Fruit fly (Drosophila melanogaster) whole organism, embryonic: ENCODE measurements around the gene Act87E.
A peak's percentile ranks its signal among the peaks of the same experiment; 100 is the strongest.

Experiments
- CG10979 ChIP-seq: fragments of 200-800 bp; sonication (Bioruptor generic); optimal IDR thresholded peaks from 2 replicates; lab custom pipeline; 2018; ENCODE audit warnings: missing biosample characterization, mild to moderate bottlenecking, missing genetic modification characterization, moderate library complexity
- CG1233 ChIP-seq: fragments of 200-800 bp; sonication (Bioruptor generic); optimal IDR thresholded peaks from 4 replicates; lab custom pipeline; 2018; ENCODE audit warnings: missing biosample characterization, mild to moderate bottlenecking, missing genetic modification characterization
- CG13287 ChIP-seq: fragments of 200-800 bp; sonication (Bioruptor generic); IDR thresholded peaks from 2 replicates; pipeline ENCODE4 v1.3.6; 2022; ENCODE audit warnings: missing biosample characterization, missing genetic modification characterization; ENCODE audit not compliant: partially characterized antibody
- CG13424 ChIP-seq: fragments of 200-800 bp; sonication (Bioruptor generic); optimal IDR thresholded peaks from 2 replicates; lab custom pipeline; 2019; ENCODE audit warnings: missing biosample characterization, mild to moderate bottlenecking, missing genetic modification characterization, moderate library complexity
- CG16813 ChIP-seq: fragments of 200-800 bp; sonication (Bioruptor generic); IDR thresholded peaks from 3 replicates; pipeline ENCODE4 v1.3.6; 2022; ENCODE audit warnings: missing biosample characterization, missing genetic modification characterization; ENCODE audit not compliant: partially characterized antibody
- CG17186 ChIP-seq: fragments of 200-800 bp; sonication (Bioruptor generic); optimal IDR thresholded peaks from 3 replicates; lab custom pipeline; 2017; ENCODE audit warnings: missing biosample characterization, missing genetic modification reagents, missing genetic modification characterization
- CG18619 ChIP-seq: fragments of 200-800 bp; sonication (Bioruptor generic); optimal IDR thresholded peaks from 3 replicates; lab custom pipeline; 2017; ENCODE audit warnings: missing biosample characterization, mild to moderate bottlenecking, missing genetic modification characterization
- CG18764 ChIP-seq: fragments of 200-800 bp; sonication (Bioruptor generic); optimal IDR thresholded peaks from 3 replicates; lab custom pipeline; 2016; ENCODE audit warnings: missing biosample characterization, missing genetic modification characterization
- CG2129 ChIP-seq: fragments of 200-800 bp; sonication (Bioruptor generic); IDR thresholded peaks from 2 replicates; pipeline ENCODE4 v1.3.6; 2022; ENCODE audit warnings: missing biosample characterization, missing genetic modification characterization; ENCODE audit not compliant: partially characterized antibody
- CG2712 ChIP-seq: fragments of 200-800 bp; optimal IDR thresholded peaks from 3 replicates; lab custom pipeline; 2019; ENCODE audit warnings: missing biosample characterization, mild to moderate bottlenecking, missing genetic modification characterization, moderate library complexity
- CG30020 ChIP-seq: fragments of 200-800 bp; optimal IDR thresholded peaks from 2 replicates; lab custom pipeline; 2019; ENCODE audit warnings: missing biosample characterization, mild to moderate bottlenecking, missing genetic modification characterization, moderate library complexity
- CG3065 ChIP-seq: fragments of 200-800 bp; sonication (Bioruptor generic); optimal IDR thresholded peaks from 2 replicates; lab custom pipeline; 2016; ENCODE audit warnings: missing biosample characterization, missing genetic modification characterization
- CG33213 ChIP-seq: fragments of 200-800 bp; sonication (Bioruptor generic); optimal IDR thresholded peaks from 3 replicates; lab custom pipeline; 2016; ENCODE audit warnings: missing biosample characterization, missing genetic modification characterization
- CG7745 ChIP-seq: fragments of 200-800 bp; sonication (Bioruptor generic); optimal IDR thresholded peaks from 2 replicates; lab custom pipeline; 2018; ENCODE audit warnings: missing biosample characterization, mild to moderate bottlenecking, missing genetic modification characterization, moderate library complexity
- CG8290 ChIP-seq, 3 experiments: fragments of 200-800 bp; sonication (Bioruptor generic); optimal IDR thresholded peaks; 2 replicates each; lab custom pipeline; 2016 to 2019; ENCODE audit warnings: missing biosample characterization in 3 of 3, missing genetic modification characterization in 3 of 3, mild to moderate bottlenecking in 2 of 3, moderate library complexity in 1 of 3
- CG8765 ChIP-seq: fragments of 200-800 bp; sonication (Bioruptor generic); IDR thresholded peaks from 2 replicates; pipeline ENCODE4 v1.3.6; 2022; ENCODE audit warnings: missing biosample characterization, missing genetic modification characterization
- CoRest ChIP-seq: fragments of 200-800 bp; sonication (Bioruptor generic); optimal IDR thresholded peaks from 3 replicates; lab custom pipeline; 2018; ENCODE audit warnings: missing biosample characterization, mild to moderate bottlenecking, missing genetic modification characterization, moderate library complexity
- Dek ChIP-seq: fragments of 200-800 bp; sonication (Bioruptor generic); optimal IDR thresholded peaks from 3 replicates; lab custom pipeline; 2019; ENCODE audit warnings: missing biosample characterization, mild to moderate bottlenecking, missing genetic modification characterization, moderate library complexity
- H2.0 ChIP-seq: fragments of 200-800 bp; sonication (Bioruptor generic); IDR thresholded peaks from 2 replicates; pipeline ENCODE4 v1.3.6; 2022; ENCODE audit warnings: missing biosample characterization, missing genetic modification characterization
- HmgZ ChIP-seq: fragments of 200-800 bp; sonication (Bioruptor generic); optimal IDR thresholded peaks from 2 replicates; lab custom pipeline; 2018; ENCODE audit warnings: missing biosample characterization, mild to moderate bottlenecking, missing genetic modification characterization
- Hr51 ChIP-seq, 2 experiments: fragments of 200-800 bp; sonication (Bioruptor generic); optimal IDR thresholded peaks; 2 replicates in 1 of 2; 3 replicates in 1 of 2; lab custom pipeline; 2016 to 2018; ENCODE audit warnings: missing biosample characterization in 2 of 2, missing genetic modification characterization in 2 of 2, mild to moderate bottlenecking in 1 of 2, moderate library complexity in 1 of 2
- Hsf ChIP-seq: fragments of 200-800 bp; sonication (Bioruptor generic); optimal IDR thresholded peaks from 3 replicates; lab custom pipeline; 2016; ENCODE audit warnings: missing biosample characterization, missing genetic modification characterization
- MBD-R2 ChIP-seq: fragments of 200-800 bp; sonication (Bioruptor generic); IDR thresholded peaks from 2 replicates; pipeline ENCODE4 v1.3.6; 2022; ENCODE audit warnings: missing biosample characterization, missing genetic modification characterization
- PHDP ChIP-seq: fragments of 200-800 bp; sonication (Bioruptor generic); optimal IDR thresholded peaks from 3 replicates; lab custom pipeline; 2018; ENCODE audit warnings: missing biosample characterization, mild to moderate bottlenecking, missing genetic modification characterization, moderate library complexity
- Sin3A ChIP-seq: fragments of >200 bp; optimal IDR thresholded peaks from 2 replicates; lab custom pipeline; 2018
- Sry-δ ChIP-seq: fragments of 200-800 bp; sonication (Bioruptor generic); optimal IDR thresholded peaks from 2 replicates; lab custom pipeline; 2016; ENCODE audit warnings: missing biosample characterization, missing genetic modification characterization
- Trl ChIP-seq, 3 experiments: fragments of >200 bp in 2 of 3; fragments of 200-800 bp in 1 of 3; sonication (Bioruptor generic) in 1 of 3; optimal IDR thresholded peaks; 2 replicates in 1 of 3; 3 replicates in 2 of 3; lab custom pipeline; 2016 to 2017; ENCODE audit warnings: missing biosample characterization in 1 of 3, missing genetic modification characterization in 1 of 3
- Xbp1 ChIP-seq: fragments of 200-800 bp; sonication (Bioruptor generic); optimal IDR thresholded peaks from 3 replicates; lab custom pipeline; 2016; ENCODE audit warnings: missing biosample characterization, mild to moderate bottlenecking, missing genetic modification characterization
- Xrp1 ChIP-seq: fragments of 200-800 bp; sonication (Bioruptor generic); IDR thresholded peaks from 2 replicates; pipeline ENCODE4 v1.3.6; 2022; ENCODE audit warnings: missing biosample characterization, missing genetic modification characterization
- amos ChIP-seq: fragments of 200-800 bp; sonication (Bioruptor generic); IDR thresholded peaks from 2 replicates; pipeline ENCODE4 v1.3.6; 2022; ENCODE audit warnings: missing biosample characterization, missing genetic modification characterization; ENCODE audit not compliant: partially characterized antibody
- bcd ChIP-seq: fragments of 200-800 bp; sonication (Bioruptor generic); optimal IDR thresholded peaks from 2 replicates; lab custom pipeline; 2017; ENCODE audit warnings: missing biosample characterization, mild to moderate bottlenecking, missing genetic modification characterization
- croc ChIP-seq: fragments of 200-800 bp; sonication (Bioruptor generic); conservative IDR thresholded peaks from 3 replicates; pipeline ENCODE4 v1.3.6; 2022; ENCODE audit warnings: missing biosample characterization, missing genetic modification characterization
- eyg ChIP-seq: fragments of 200-800 bp; sonication (Bioruptor generic); optimal IDR thresholded peaks from 3 replicates; lab custom pipeline; 2016; ENCODE audit warnings: missing biosample characterization, missing genetic modification characterization
- gem ChIP-seq: fragments of 200-800 bp; sonication (Bioruptor generic); optimal IDR thresholded peaks from 2 replicates; lab custom pipeline; 2019; ENCODE audit warnings: missing biosample characterization, mild to moderate bottlenecking, missing genetic modification characterization, moderate library complexity
- gfzf ChIP-seq: fragments of 200-800 bp; sonication (Bioruptor generic); optimal IDR thresholded peaks from 2 replicates; lab custom pipeline; 2016; ENCODE audit warnings: missing biosample characterization, mild to moderate bottlenecking, missing genetic modification characterization, moderate library complexity
- hb ChIP-seq: fragments of 200-800 bp; sonication (Bioruptor generic); IDR thresholded peaks from 3 replicates; pipeline ENCODE4 v1.3.6; 2022; ENCODE audit warnings: missing biosample characterization, missing genetic modification characterization; ENCODE audit not compliant: partially characterized antibody
- kay ChIP-seq: fragments of 200-800 bp; sonication (Bioruptor generic); optimal IDR thresholded peaks from 2 replicates; lab custom pipeline; 2016; ENCODE audit warnings: missing biosample characterization, missing genetic modification characterization
- lab ChIP-seq: fragments of 200-800 bp; sonication (Bioruptor generic); optimal IDR thresholded peaks from 3 replicates; lab custom pipeline; 2017; ENCODE audit warnings: missing biosample characterization, missing genetic modification characterization, mild to moderate bottlenecking, moderate library complexity, missing genetic modification reagents
- nerfin-2 ChIP-seq: fragments of 200-800 bp; sonication (Bioruptor generic); IDR thresholded peaks from 2 replicates; pipeline ENCODE4 v1.3.6; 2022; ENCODE audit warnings: missing biosample characterization, missing genetic modification characterization; ENCODE audit not compliant: partially characterized antibody
- nmo ChIP-seq: fragments of 200-800 bp; sonication (Bioruptor generic); optimal IDR thresholded peaks from 2 replicates; lab custom pipeline; 2018; ENCODE audit warnings: missing biosample characterization, mild to moderate bottlenecking, missing genetic modification characterization, moderate library complexity
- pros ChIP-seq: fragments of 200-800 bp; sonication (Bioruptor generic); optimal IDR thresholded peaks from 3 replicates; lab custom pipeline; 2019; ENCODE audit warnings: missing biosample characterization, mild to moderate bottlenecking, missing genetic modification characterization, moderate library complexity
- repo ChIP-seq: fragments of 200-800 bp; sonication (Bioruptor generic); optimal IDR thresholded peaks from 2 replicates; lab custom pipeline; 2016; ENCODE audit warnings: missing biosample characterization, missing genetic modification characterization
- slbo ChIP-seq: fragments of 200-800 bp; sonication (Bioruptor generic); IDR thresholded peaks from 2 replicates; pipeline ENCODE4 v1.3.6; 2022; ENCODE audit warnings: missing biosample characterization, missing genetic modification characterization
- slou ChIP-seq: fragments of 200-800 bp; sonication (Bioruptor generic); optimal IDR thresholded peaks from 3 replicates; lab custom pipeline; 2016; ENCODE audit warnings: missing biosample characterization, missing genetic modification characterization
- slp2 ChIP-seq: fragments of 200-800 bp; sonication (Bioruptor generic); optimal IDR thresholded peaks from 2 replicates; lab custom pipeline; 2016; ENCODE audit warnings: missing biosample characterization, missing genetic modification characterization
- tna ChIP-seq: fragments of 200-800 bp; sonication (Bioruptor generic); IDR thresholded peaks from 2 replicates; pipeline ENCODE4 v1.3.6; 2022; ENCODE audit warnings: missing biosample characterization, missing genetic modification characterization; ENCODE audit not compliant: partially characterized antibody
- trem ChIP-seq: fragments of 200-800 bp; optimal IDR thresholded peaks from 3 replicates; lab custom pipeline; 2019; ENCODE audit warnings: missing biosample characterization, mild to moderate bottlenecking, missing genetic modification characterization, moderate library complexity
- tx ChIP-seq: fragments of 200-800 bp; sonication (Bioruptor generic); optimal IDR thresholded peaks from 2 replicates; lab custom pipeline; 2016; ENCODE audit warnings: missing biosample characterization, missing genetic modification characterization
- zen ChIP-seq: fragments of 200-800 bp; sonication (Bioruptor generic); optimal IDR thresholded peaks from 3 replicates; lab custom pipeline; 2018; ENCODE audit warnings: missing biosample characterization, mild to moderate bottlenecking, missing genetic modification characterization, moderate library complexity

Gene Act87E

dm6 chr3R:13403032-13403459 is 22.7 kb upstream of the Act87E start, which contains the start of gene Dpm3 (continued):
- TF ChIP-seq CG13424 (tag; lab: Kevin White, UChicago) (peak; percentile 27), croc (GFP tag; lab: Robert Waterston, UW) (no peak), Sry-δ (GFP tag; lab: Kevin White, UChicago) (peak; percentile 97), bcd (peak; percentile 41), nmo (GFP tag; lab: Kevin White, UChicago) (peak; percentile 74), hb (peak; percentile 88), CG7745 (tag; lab: Kevin White, UChicago) (peak; percentile 9), eyg (GFP tag; lab: Kevin White, UChicago) (peak; percentile 23), Hsf (GFP tag; lab: Kevin White, UChicago) (peak; percentile 52), repo (GFP tag; lab: Kevin White, UChicago) (peak; percentile 19), slp2 (GFP tag; lab: Kevin White, UChicago) (peak; percentile 22), CG30020 (tag; lab: Kevin White, UChicago) (peak; percentile 33), gem (tag; lab: Kevin White, UChicago) (peak; percentile 37), CG1233 (no peak), CG3065 (GFP tag; lab: Kevin White, UChicago) (peak; percentile 17), gfzf (GFP tag; lab: Kevin White, UChicago) (peak; percentile 65), CG8290 (GFP tag; optimal IDR thresholded peaks at IDR 0.05; lab: Kevin White, UChicago) (peak; percentile 72), CG8290 (tag; optimal IDR thresholded peaks at IDR 0.05; lab: Kevin White, UChicago) (no peak), Hr51 (GFP tag; optimal IDR thresholded peaks at IDR 0.05; lab: Kevin White, UChicago) (peak in 1 of 2 experiments; percentile 45), tna (GFP tag; lab: Robert Waterston, UW) (peak; percentile 82), tx (peak; percentile 15), Xrp1 (GFP tag; lab: Robert Waterston, UW) (no peak), CG17186 (GFP tag; lab: Kevin White, UChicago) (peak; percentile 10), zen (peak; percentile 68), PHDP (tag; lab: Kevin White, UChicago) (peak; percentile 17), Sin3A (lab: Kevin White, UChicago) (peak; percentile 88), Dek (tag; lab: Kevin White, UChicago) (peak; percentile 40), CG10979 (tag; lab: Kevin White, UChicago) (peak; percentile 15), CG18764 (no peak), lab (GFP tag; lab: Kevin White, UChicago) (no peak), H2.0 (GFP tag; lab: Robert Waterston, UW) (no peak), CG13287 (GFP tag; lab: Robert Waterston, UW) (peak; percentile 97), CG33213 (GFP tag; lab: Kevin White, UChicago) (peak; percentile 76), CG8765 (GFP tag; lab: Robert Waterston, UW) (no peak), CG2129 (GFP tag; lab: Robert Waterston, UW) (peak; percentile 82), Xbp1 (GFP tag; lab: Kevin White, UChicago) (peak; percentile 54), CG18619 (GFP tag; lab: Kevin White, UChicago) (no peak), CoRest (tag; lab: Kevin White, UChicago) (peak; percentile 76), CG16813 (peak; percentile 89), kay (peak; percentile 50), MBD-R2 (GFP tag; lab: Robert Waterston, UW) (peak; percentile 69), amos (peak; percentile 85), pros (GFP tag; lab: Kevin White, UChicago) (no peak), CG2712 (tag; lab: Kevin White, UChicago) (peak; percentile 65), HmgZ (tag; lab: Kevin White, UChicago) (peak; percentile 77), Trl (optimal IDR thresholded peaks at IDR 0.05; lab: Kevin White, UChicago) (peak in 1 of 2 experiments; percentile 8), Trl (GFP tag; optimal IDR thresholded peaks at IDR 0.05; lab: Kevin White, UChicago) (peak; percentile 41), slbo (GFP tag; lab: Robert Waterston, UW) (peak; percentile 70), nerfin-2 (GFP tag; lab: Robert Waterston, UW) (peak; percentile 80), slou (GFP tag; lab: Kevin White, UChicago) (peak; percentile 53), trem (peak; percentile 82)
